Fruit fly (Drosophila melanogaster) whole organism, embryonic: Measurements from ENCODE around the gene Dph3.

Source experiments
- Ada2b ChIP-seq: fragments of 200-800 bp; sonication (Bioruptor generic); IDR thresholded peaks from 2 replicates; pipeline ENCODE4 v1.3.6; 2022; ENCODE audit warnings: missing biosample characterization, missing genetic modification characterization
- CG10267 ChIP-seq: fragments of 200-800 bp; sonication (Bioruptor generic); optimal IDR thresholded peaks from 2 replicates; lab custom pipeline; 2018; ENCODE audit warnings: missing biosample characterization, mild to moderate bottlenecking, missing genetic modification characterization, moderate library complexity
- CG11398 ChIP-seq: fragments of 200-800 bp; sonication (Bioruptor generic); optimal IDR thresholded peaks from 2 replicates; lab custom pipeline; 2016; ENCODE audit warnings: missing biosample characterization, missing genetic modification characterization
- CG11560 ChIP-seq: fragments of 200-800 bp; sonication (Bioruptor generic); IDR thresholded peaks from 3 replicates; pipeline ENCODE4 v1.3.6; 2022; ENCODE audit warnings: missing biosample characterization, missing genetic modification characterization
- CG11696 ChIP-seq: fragments of 200-800 bp; sonication (Bioruptor generic); IDR thresholded peaks from 2 replicates; pipeline ENCODE4 v1.3.6; 2022; ENCODE audit warnings: missing biosample characterization, missing genetic modification characterization
- CG11723 ChIP-seq: fragments of 200-800 bp; sonication (Bioruptor generic); optimal IDR thresholded peaks from 2 replicates; lab custom pipeline; 2017; ENCODE audit warnings: missing biosample characterization, mild to moderate bottlenecking, missing genetic modification characterization
- CG13424 ChIP-seq: fragments of 200-800 bp; sonication (Bioruptor generic); optimal IDR thresholded peaks from 2 replicates; lab custom pipeline; 2019; ENCODE audit warnings: missing biosample characterization, mild to moderate bottlenecking, missing genetic modification characterization, moderate library complexity
- CG13775 ChIP-seq: fragments of 200-800 bp; sonication (Bioruptor generic); optimal IDR thresholded peaks from 3 replicates; lab custom pipeline; 2017; ENCODE audit warnings: missing biosample characterization, mild to moderate bottlenecking, missing genetic modification characterization
- CG18764 ChIP-seq: fragments of 200-800 bp; sonication (Bioruptor generic); optimal IDR thresholded peaks from 3 replicates; lab custom pipeline; 2016; ENCODE audit warnings: missing biosample characterization, missing genetic modification characterization
- CG34376 ChIP-seq: fragments of 200-800 bp; sonication (Bioruptor generic); optimal IDR thresholded peaks from 2 replicates; lab custom pipeline; 2018; ENCODE audit warnings: missing biosample characterization, mild to moderate bottlenecking, missing genetic modification characterization
- CG4730 ChIP-seq: fragments of 200-800 bp; sonication (Bioruptor generic); IDR thresholded peaks from 2 replicates; pipeline ENCODE4 v1.3.6; 2022; ENCODE audit warnings: missing biosample characterization, missing genetic modification characterization
- CG4854 ChIP-seq: fragments of 200-800 bp; sonication (Bioruptor generic); optimal IDR thresholded peaks from 2 replicates; lab custom pipeline; 2016; ENCODE audit warnings: missing biosample characterization, missing genetic modification characterization, inconsistent platforms
- CG5953 ChIP-seq: fragments of 200-800 bp; sonication (Bioruptor generic); IDR thresholded peaks from 2 replicates; pipeline ENCODE4 v1.3.6; 2022; ENCODE audit warnings: missing biosample characterization, missing genetic modification characterization
- CG6175 ChIP-seq: fragments of 200-800 bp; sonication (Bioruptor generic); IDR thresholded peaks from 3 replicates; pipeline ENCODE4 v1.3.6; 2022; ENCODE audit warnings: missing biosample characterization, missing genetic modification characterization
- CG6272 ChIP-seq: fragments of 200-800 bp; sonication (Bioruptor generic); IDR thresholded peaks from 2 replicates; pipeline ENCODE4 v1.3.6; 2022; ENCODE audit warnings: missing biosample characterization, missing genetic modification characterization
- CG7839 ChIP-seq: fragments of 200-800 bp; sonication (Bioruptor generic); optimal IDR thresholded peaks from 3 replicates; lab custom pipeline; 2018; ENCODE audit warnings: missing biosample characterization, mild to moderate bottlenecking, missing genetic modification characterization, moderate library complexity
- CG7987 ChIP-seq: fragments of 200-800 bp; sonication (Bioruptor generic); optimal IDR thresholded peaks from 2 replicates; lab custom pipeline; 2018; ENCODE audit warnings: missing biosample characterization, mild to moderate bottlenecking, missing genetic modification characterization, moderate library complexity
- CG8290 ChIP-seq, 3 experiments: fragments of 200-800 bp; sonication (Bioruptor generic); optimal IDR thresholded peaks; 2 replicates each; lab custom pipeline; 2016 to 2019; ENCODE audit warnings: missing biosample characterization in 3 of 3, missing genetic modification characterization in 3 of 3, mild to moderate bottlenecking in 2 of 3, moderate library complexity in 1 of 3
- CG8765 ChIP-seq: fragments of 200-800 bp; sonication (Bioruptor generic); IDR thresholded peaks from 2 replicates; pipeline ENCODE4 v1.3.6; 2022; ENCODE audit warnings: missing biosample characterization, missing genetic modification characterization
- CG9797 ChIP-seq: fragments of 200-800 bp; sonication (Bioruptor generic); optimal IDR thresholded peaks from 3 replicates; lab custom pipeline; 2018; ENCODE audit warnings: missing biosample characterization, mild to moderate bottlenecking, missing genetic modification characterization
- CoRest ChIP-seq: fragments of 200-800 bp; sonication (Bioruptor generic); optimal IDR thresholded peaks from 3 replicates; lab custom pipeline; 2018; ENCODE audit warnings: missing biosample characterization, mild to moderate bottlenecking, missing genetic modification characterization, moderate library complexity
- D ChIP-seq, 2 experiments: fragments of 200-800 bp in 1 of 2; fragments of >200 bp in 1 of 2; sonication (Bioruptor generic) in 1 of 2; optimal IDR thresholded peaks; 2 replicates in 1 of 2; 3 replicates in 1 of 2; lab custom pipeline; 2017; ENCODE audit warnings: mild to moderate bottlenecking in 1 of 2, missing biosample characterization in 1 of 2, missing genetic modification characterization in 1 of 2, missing genetic modification reagents in 1 of 2
- Dip2 ChIP-seq: fragments of 200-800 bp; sonication (Bioruptor generic); IDR thresholded peaks from 2 replicates; pipeline ENCODE4 v1.3.6; 2022; ENCODE audit warnings: missing biosample characterization, missing genetic modification characterization
- Dip3 ChIP-seq: fragments of 200-800 bp; sonication (Bioruptor generic); optimal IDR thresholded peaks from 3 replicates; lab custom pipeline; 2016; ENCODE audit warnings: missing biosample characterization, missing genetic modification characterization
- E2f2 ChIP-seq: fragments of 200-800 bp; sonication (Bioruptor generic); IDR thresholded peaks from 2 replicates; pipeline ENCODE4 v1.3.6; 2022; ENCODE audit warnings: missing biosample characterization, missing genetic modification characterization
- Hr51 ChIP-seq, 2 experiments: fragments of 200-800 bp; sonication (Bioruptor generic); optimal IDR thresholded peaks; 2 replicates in 1 of 2; 3 replicates in 1 of 2; lab custom pipeline; 2016 to 2018; ENCODE audit warnings: missing biosample characterization in 2 of 2, missing genetic modification characterization in 2 of 2, mild to moderate bottlenecking in 1 of 2, moderate library complexity in 1 of 2
- Mad ChIP-seq: fragments of 200-800 bp; sonication (Bioruptor generic); optimal IDR thresholded peaks from 2 replicates; lab custom pipeline; 2016; ENCODE audit warnings: missing biosample characterization, missing genetic modification characterization
- NK7.1 ChIP-seq: fragments of 200-800 bp; sonication (Bioruptor generic); optimal IDR thresholded peaks from 3 replicates; lab custom pipeline; 2016; ENCODE audit warnings: missing biosample characterization, missing genetic modification characterization
- NfI ChIP-seq: fragments of 200-800 bp; sonication (Bioruptor generic); optimal IDR thresholded peaks from 3 replicates; lab custom pipeline; 2018; ENCODE audit warnings: missing biosample characterization, mild to moderate bottlenecking, missing genetic modification characterization, moderate library complexity
- Opbp ChIP-seq: fragments of 200-800 bp; sonication (Bioruptor generic); IDR thresholded peaks from 3 replicates; pipeline ENCODE4 v1.3.6; 2022; ENCODE audit warnings: missing biosample characterization, missing genetic modification characterization; ENCODE audit not compliant: partially characterized antibody
- Rfx ChIP-seq: fragments of 200-800 bp; sonication (Bioruptor generic); IDR thresholded peaks from 2 replicates; pipeline ENCODE4 v1.3.6; 2022; ENCODE audit warnings: missing biosample characterization, missing genetic modification characterization
- Sin3A ChIP-seq: fragments of >200 bp; optimal IDR thresholded peaks from 2 replicates; lab custom pipeline; 2018
- Sry-δ ChIP-seq: fragments of 200-800 bp; sonication (Bioruptor generic); optimal IDR thresholded peaks from 2 replicates; lab custom pipeline; 2016; ENCODE audit warnings: missing biosample characterization, missing genetic modification characterization
- ara ChIP-seq: fragments of 200-800 bp; sonication (Bioruptor generic); IDR thresholded peaks from 2 replicates; pipeline ENCODE4 v1.3.6; 2022; ENCODE audit warnings: missing biosample characterization, missing genetic modification characterization
- az2 ChIP-seq: fragments of 200-800 bp; sonication (Bioruptor generic); optimal IDR thresholded peaks from 3 replicates; lab custom pipeline; 2016; ENCODE audit warnings: missing biosample characterization, missing genetic modification characterization
- crol ChIP-seq: fragments of 200-800 bp; sonication (Bioruptor generic); IDR thresholded peaks from 2 replicates; pipeline ENCODE4 v1.3.6; 2022; ENCODE audit warnings: missing biosample characterization, missing genetic modification characterization
- en ChIP-seq: fragments of 200-800 bp; sonication (Bioruptor generic); optimal IDR thresholded peaks from 2 replicates; lab custom pipeline; 2016; ENCODE audit warnings: missing biosample characterization, missing genetic modification characterization
- gfzf ChIP-seq: fragments of 200-800 bp; sonication (Bioruptor generic); optimal IDR thresholded peaks from 2 replicates; lab custom pipeline; 2016; ENCODE audit warnings: missing biosample characterization, mild to moderate bottlenecking, missing genetic modification characterization, moderate library complexity
- jumu ChIP-seq: fragments of 200-800 bp; sonication (Bioruptor generic); optimal IDR thresholded peaks from 3 replicates; lab custom pipeline; 2016; ENCODE audit warnings: missing biosample characterization, missing genetic modification characterization
- ken ChIP-seq: fragments of 200-800 bp; sonication (Bioruptor generic); IDR thresholded peaks from 3 replicates; pipeline ENCODE4 v1.3.6; 2022; ENCODE audit warnings: missing biosample characterization, missing genetic modification characterization
- kni ChIP-seq: fragments of 200-800 bp; sonication (Bioruptor generic); optimal IDR thresholded peaks from 3 replicates; lab custom pipeline; 2017; ENCODE audit warnings: mild to moderate bottlenecking, missing biosample characterization, missing genetic modification reagents, missing genetic modification characterization
- knrl ChIP-seq: fragments of 200-800 bp; sonication (Bioruptor generic); IDR thresholded peaks from 3 replicates; pipeline ENCODE4 v1.3.6; 2022; ENCODE audit warnings: missing biosample characterization, missing genetic modification characterization; ENCODE audit not compliant: partially characterized antibody
- maf-S ChIP-seq: fragments of 200-800 bp; sonication (Bioruptor generic); optimal IDR thresholded peaks from 2 replicates; lab custom pipeline; 2016; ENCODE audit warnings: missing biosample characterization, missing genetic modification characterization
- peb ChIP-seq: fragments of 200-800 bp; sonication (Bioruptor generic); IDR thresholded peaks from 2 replicates; pipeline ENCODE4 v1.3.6; 2022; ENCODE audit warnings: missing biosample characterization, missing genetic modification characterization
- phol ChIP-seq: fragments of 200-800 bp; sonication (Bioruptor generic); optimal IDR thresholded peaks from 3 replicates; lab custom pipeline; 2018; ENCODE audit warnings: missing biosample characterization, mild to moderate bottlenecking, missing genetic modification characterization, moderate library complexity
- pita ChIP-seq: fragments of 200-800 bp; sonication (Bioruptor generic); optimal IDR thresholded peaks from 2 replicates; lab custom pipeline; 2017; ENCODE audit warnings: missing biosample characterization, mild to moderate bottlenecking, missing genetic modification characterization
- sim ChIP-seq: fragments of 200-800 bp; sonication (Bioruptor generic); IDR thresholded peaks from 2 replicates; pipeline ENCODE4 v1.3.6; 2022; ENCODE audit warnings: missing biosample characterization, missing genetic modification characterization
- stc ChIP-seq: fragments of 200-800 bp; sonication (Bioruptor generic); IDR thresholded peaks from 2 replicates; pipeline ENCODE4 v1.3.6; 2022; ENCODE audit warnings: missing biosample characterization, missing genetic modification characterization
- unpg ChIP-seq: fragments of 200-800 bp; sonication (Bioruptor generic); optimal IDR thresholded peaks from 3 replicates; lab custom pipeline; 2018; ENCODE audit warnings: missing biosample characterization, mild to moderate bottlenecking, missing genetic modification characterization, moderate library complexity
- zen ChIP-seq: fragments of 200-800 bp; sonication (Bioruptor generic); optimal IDR thresholded peaks from 3 replicates; lab custom pipeline; 2018; ENCODE audit warnings: missing biosample characterization, mild to moderate bottlenecking, missing genetic modification characterization, moderate library complexity

The Dph3 gene

DNA sequence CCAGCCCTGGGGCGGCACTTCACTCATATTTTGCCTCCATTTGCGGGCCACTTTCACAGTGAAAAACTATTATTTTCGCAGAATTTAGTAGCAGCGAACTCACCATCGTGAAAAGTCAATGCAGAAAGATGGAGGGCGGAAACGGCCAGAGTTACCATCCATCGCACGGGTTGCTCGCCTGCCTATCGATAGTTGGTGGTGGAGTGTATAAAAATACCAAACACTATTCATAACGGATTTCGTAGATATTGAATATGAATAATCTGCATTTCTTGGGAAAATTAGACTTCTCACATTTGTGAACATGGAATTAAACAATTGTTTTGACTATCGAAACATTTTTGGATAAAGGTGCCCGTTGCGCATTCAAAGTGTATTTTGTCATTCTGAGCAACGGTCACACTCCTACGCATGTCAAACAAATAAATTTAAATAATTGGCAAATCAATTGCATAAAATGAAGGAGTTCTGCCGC is 15.5 kb upstream of the Dph3 start, which contains the start of the genes RpS25 and CG4820 (continued):
- TF ChIP-seq ken (GFP tag; lab: Robert Waterston, UW) (peak; percentile 78), D (optimal IDR thresholded peaks at IDR 0.05; lab: Kevin White, UChicago) (no peak), D (GFP tag; optimal IDR thresholded peaks at IDR 0.05; lab: Kevin White, UChicago) (peak; percentile 86), CG11723 (GFP tag; lab: Kevin White, UChicago) (peak; percentile 88), Ada2b (peak; percentile 66), sim (peak; percentile 71), Dip3 (GFP tag; lab: Kevin White, UChicago) (peak; percentile 81), maf-S (peak; percentile 88), unpg (GFP tag; lab: Kevin White, UChicago) (peak; percentile 86), phol (tag; lab: Kevin White, UChicago) (peak; percentile 100), CG11696 (peak; percentile 42), az2 (peak; percentile 70), CG13775 (GFP tag; lab: Kevin White, UChicago) (peak; percentile 97), CG4854 (GFP tag; lab: Kevin White, UChicago) (peak; percentile 83), CG9797 (peak; percentile 99), CG11560 (tag; lab: Robert Waterston, UW) (peak; percentile 54; the same call in 2 of the 3 replicates), Hr51 (GFP tag; optimal IDR thresholded peaks at IDR 0.05; lab: Kevin White, UChicago) (peak; percentile 84 to 86), CG5953 (GFP tag; lab: Robert Waterston, UW) (peak; percentile 78; the same call in 1 of the 2 replicates), CG4730 (GFP tag; lab: Robert Waterston, UW) (peak; percentile 75), knrl (GFP tag; lab: Robert Waterston, UW) (peak; percentile 91), NfI (GFP tag; lab: Kevin White, UChicago) (peak; percentile 96), CG11398 (GFP tag; lab: Kevin White, UChicago) (peak; percentile 92), CG8765 (GFP tag; lab: Robert Waterston, UW) (no peak), zen (tag; lab: Kevin White, UChicago) (peak; percentile 84), NK7.1 (GFP tag; lab: Kevin White, UChicago) (peak; percentile 88), Dip2 (GFP tag; lab: Robert Waterston, UW) (no peak), CoRest (tag; lab: Kevin White, UChicago) (peak; percentile 85), pita (GFP tag; lab: Kevin White, UChicago) (no peak), peb (peak; percentile 54; the same call in 1 of the 2 replicates), crol (GFP tag; lab: Robert Waterston, UW) (peak; percentile 49), Mad (GFP tag; lab: Kevin White, UChicago) (peak; percentile 91), kni (GFP tag; lab: Kevin White, UChicago) (peak; percentile 95), stc (GFP tag; lab: Robert Waterston, UW) (peak; percentile 79), CG6272 (GFP tag; lab: Robert Waterston, UW) (peak; percentile 77)

DNA sequence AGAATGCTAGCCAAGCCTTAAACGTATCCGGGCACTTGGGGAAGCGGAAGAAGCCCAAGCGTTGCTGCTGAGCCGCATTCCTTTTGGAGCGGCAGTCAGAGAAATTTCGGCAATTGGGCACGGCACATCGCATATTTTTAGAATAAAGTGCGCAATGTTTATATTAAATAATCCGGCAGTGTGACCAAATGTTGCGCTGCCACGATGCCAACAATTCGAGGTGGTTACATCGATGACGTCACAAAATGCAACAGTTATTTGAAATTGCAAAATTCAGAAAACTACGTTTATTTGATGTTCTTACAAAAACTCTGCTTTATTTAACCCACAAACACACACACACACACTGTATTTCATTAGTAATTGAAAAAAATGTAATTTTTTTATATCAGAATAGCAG is 11.8 kb upstream of the Dph3 start, which contains the start of gene CG6689:
CG6689 (minus strand) TSS at position 182 of the 400 bp plus-strand sequence.
- peak; percentile 31 for TF ChIP-seq Sry-δ (GFP tag; lab: Kevin White, UChicago)
- no peak for TF ChIP-seq CG6175 (GFP tag; lab: Robert Waterston, UW)
- TF ChIP-seq CG13424, result peak; percentile 22
- peak; percentile 9 for TF ChIP-seq CG10267 (tag; lab: Kevin White, UChicago)
- TF ChIP-seq CG7839, result no peak
- peak; percentile 31 for TF ChIP-seq CG7987
- TF ChIP-seq CG8290 (GFP tag; optimal IDR thresholded peaks at IDR 0.05; lab: Kevin White, UChicago), result no peak
- TF ChIP-seq CG8290 (tag; optimal IDR thresholded peaks at IDR 0.05; lab: Kevin White, UChicago), result peak in 1 of 2 experiments; percentile 47
- TF ChIP-seq Rfx (GFP tag; lab: Robert Waterston, UW), result 0 out of 2 replicates have a peak, but pooled peaks have one; percentile 24
- TF ChIP-seq CG8765 (GFP tag; lab: Robert Waterston, UW), result no peak
- TF ChIP-seq CG18764 (GFP tag; lab: Kevin White, UChicago), result no peak
- TF ChIP-seq E2f2, result peak; percentile 77
- no peak for TF ChIP-seq Opbp (GFP tag; lab: Robert Waterston, UW)
- peak; percentile 23 for TF ChIP-seq jumu (GFP tag; lab: Kevin White, UChicago)
- peak; percentile 49 for TF ChIP-seq CG34376 (GFP tag; lab: Kevin White, UChicago)
- peak; percentile 26 for TF ChIP-seq CG13775 (GFP tag; lab: Kevin White, UChicago)
- peak; percentile 66 for TF ChIP-seq gfzf (GFP tag; lab: Kevin White, UChicago)
- TF ChIP-seq ara (GFP tag; lab: Robert Waterston, UW), result no peak
- no peak for TF ChIP-seq en (GFP tag; lab: Kevin White, UChicago)
- TF ChIP-seq Sin3A (lab: Kevin White, UChicago), result peak; percentile 42
